Worm (Caenorhabditis elegans) whole organism, L4/young adult: ENCODE measurements around the gene C13A10.2.

ENCODE experiments used
- dao-5 ChIP-seq: sonication (generic microtip); optimal IDR thresholded peaks from 2 replicates; lab custom pipeline; 2016; ENCODE audit warnings: missing genotype, missing genetic modification characterization, moderate library complexity, missing compliant biosample characterization
- him-1 ChIP-seq: sonication (generic microtip); optimal IDR thresholded peaks from 2 replicates; lab custom pipeline; 2016; ENCODE audit warnings: missing genotype, missing genetic modification reagents, missing genetic modification characterization, missing compliant biosample characterization

ce11 chrII:1340049-1340448 is 17.8 kb downstream of the C13A10.2 start:
- no peak for TF ChIP-seq him-1 (tag; lab: Kevin White, UChicago)
- TF ChIP-seq dao-5 (tag; lab: Kevin White, UChicago): no peak
